Fruit fly (Drosophila melanogaster) whole organism, embryonic: ENCODE data around the gene CG43707.

ENCODE experiments used
- CG1233 ChIP-seq: fragments of 200-800 bp; sonication (Bioruptor generic); optimal IDR thresholded peaks from 4 replicates; lab custom pipeline; 2018; ENCODE audit warnings: missing biosample characterization, mild to moderate bottlenecking, missing genetic modification characterization
- CG12769 ChIP-seq: fragments of 200-800 bp; sonication (Bioruptor generic); optimal IDR thresholded peaks from 2 replicates; lab custom pipeline; 2019; ENCODE audit warnings: missing biosample characterization, mild to moderate bottlenecking, missing genetic modification characterization, moderate library complexity
- CG13287 ChIP-seq: fragments of 200-800 bp; sonication (Bioruptor generic); IDR thresholded peaks from 2 replicates; pipeline ENCODE4 v1.3.6; 2022; ENCODE audit warnings: missing biosample characterization, missing genetic modification characterization; ENCODE audit not compliant: partially characterized antibody
- CG13624 ChIP-seq: fragments of 200-800 bp; sonication (Bioruptor generic); optimal IDR thresholded peaks from 2 replicates; lab custom pipeline; 2016; ENCODE audit warnings: missing biosample characterization, missing genetic modification characterization
- CG13894 ChIP-seq: fragments of 200-800 bp; sonication (Bioruptor generic); optimal IDR thresholded peaks from 3 replicates; lab custom pipeline; 2018; ENCODE audit warnings: missing biosample characterization, mild to moderate bottlenecking, missing genetic modification characterization, moderate library complexity
- CG14441 ChIP-seq: fragments of 200-800 bp; sonication (Bioruptor generic); IDR thresholded peaks from 2 replicates; pipeline ENCODE4 v1.3.6; 2022; ENCODE audit warnings: missing biosample characterization, missing genetic modification characterization
- CG15269 ChIP-seq: fragments of 200-800 bp; sonication (Bioruptor generic); optimal IDR thresholded peaks from 2 replicates; lab custom pipeline; 2018; ENCODE audit warnings: missing biosample characterization, mild to moderate bottlenecking, missing genetic modification characterization, moderate library complexity
- CG16779 ChIP-seq: fragments of 200-800 bp; sonication (Bioruptor generic); IDR thresholded peaks from 2 replicates; pipeline ENCODE4 v1.3.6; 2022; ENCODE audit warnings: missing biosample characterization, missing genetic modification characterization
- CG17385 ChIP-seq: fragments of 200-800 bp; sonication (Bioruptor generic); optimal IDR thresholded peaks from 3 replicates; lab custom pipeline; 2018; ENCODE audit warnings: missing biosample characterization, mild to moderate bottlenecking, missing genetic modification characterization
- CG2120 ChIP-seq: fragments of 200-800 bp; sonication (Bioruptor generic); optimal IDR thresholded peaks from 3 replicates; lab custom pipeline; 2016; ENCODE audit warnings: missing biosample characterization, missing genetic modification characterization
- CG3281 ChIP-seq: fragments of 200-800 bp; sonication (Bioruptor generic); optimal IDR thresholded peaks from 3 replicates; lab custom pipeline; 2017; ENCODE audit warnings: missing biosample characterization, mild to moderate bottlenecking, missing genetic modification characterization
- CG34376 ChIP-seq: fragments of 200-800 bp; sonication (Bioruptor generic); optimal IDR thresholded peaks from 2 replicates; lab custom pipeline; 2018; ENCODE audit warnings: missing biosample characterization, mild to moderate bottlenecking, missing genetic modification characterization
- CG4854 ChIP-seq: fragments of 200-800 bp; sonication (Bioruptor generic); optimal IDR thresholded peaks from 2 replicates; lab custom pipeline; 2016; ENCODE audit warnings: missing biosample characterization, missing genetic modification characterization, inconsistent platforms
- CG6765 ChIP-seq: fragments of 200-800 bp; sonication (Bioruptor generic); optimal IDR thresholded peaks from 3 replicates; lab custom pipeline; 2017; ENCODE audit warnings: missing biosample characterization, mild to moderate bottlenecking, missing genetic modification characterization
- CG6791 ChIP-seq: fragments of 200-800 bp; sonication (Bioruptor generic); IDR thresholded peaks from 3 replicates; pipeline ENCODE4 v1.3.6; 2022; ENCODE audit warnings: missing biosample characterization, missing genetic modification characterization; ENCODE audit not compliant: partially characterized antibody
- CG7987 ChIP-seq: fragments of 200-800 bp; sonication (Bioruptor generic); optimal IDR thresholded peaks from 2 replicates; lab custom pipeline; 2018; ENCODE audit warnings: missing biosample characterization, mild to moderate bottlenecking, missing genetic modification characterization, moderate library complexity
- Drgx ChIP-seq: fragments of 200-800 bp; sonication (Bioruptor generic); IDR thresholded peaks from 2 replicates; pipeline ENCODE4 v1.3.6; 2022; ENCODE audit warnings: missing biosample characterization, missing genetic modification characterization
- H15 ChIP-seq: fragments of 200-800 bp; sonication (Bioruptor generic); IDR thresholded peaks from 3 replicates; pipeline ENCODE4 v1.3.6; 2022; ENCODE audit warnings: missing biosample characterization, missing genetic modification characterization
- Hmr ChIP-seq: fragments of 200-800 bp; sonication (Bioruptor generic); optimal IDR thresholded peaks from 3 replicates; lab custom pipeline; 2017; ENCODE audit warnings: mild to moderate bottlenecking, missing biosample characterization, missing genetic modification reagents, missing genetic modification characterization
- Mad ChIP-seq: fragments of 200-800 bp; sonication (Bioruptor generic); optimal IDR thresholded peaks from 2 replicates; lab custom pipeline; 2016; ENCODE audit warnings: missing biosample characterization, missing genetic modification characterization
- Med ChIP-seq: fragments of 200-800 bp; sonication (Bioruptor generic); peaks from one replicate; lab custom pipeline; 2016; ENCODE audit warnings: missing biosample characterization, missing genetic modification characterization, mild to moderate bottlenecking, inconsistent platforms, moderate library complexity
- Opbp ChIP-seq: fragments of 200-800 bp; sonication (Bioruptor generic); IDR thresholded peaks from 3 replicates; pipeline ENCODE4 v1.3.6; 2022; ENCODE audit warnings: missing biosample characterization, missing genetic modification characterization; ENCODE audit not compliant: partially characterized antibody
- Rfx ChIP-seq: fragments of 200-800 bp; sonication (Bioruptor generic); IDR thresholded peaks from 2 replicates; pipeline ENCODE4 v1.3.6; 2022; ENCODE audit warnings: missing biosample characterization, missing genetic modification characterization
- Scr ChIP-seq: fragments of 200-800 bp; sonication (Bioruptor generic); IDR thresholded peaks from 2 replicates; pipeline ENCODE4 v1.3.6; 2022; ENCODE audit warnings: missing biosample characterization, missing genetic modification characterization; ENCODE audit not compliant: partially characterized antibody
- TFAM ChIP-seq: fragments of 200-800 bp; sonication (Bioruptor generic); optimal IDR thresholded peaks from 2 replicates; lab custom pipeline; 2017; ENCODE audit warnings: missing biosample characterization, missing genetic modification characterization, inconsistent platforms
- Xrp1 ChIP-seq: fragments of 200-800 bp; sonication (Bioruptor generic); IDR thresholded peaks from 2 replicates; pipeline ENCODE4 v1.3.6; 2022; ENCODE audit warnings: missing biosample characterization, missing genetic modification characterization
- YL-1 ChIP-seq: fragments of 200-800 bp; sonication (Bioruptor generic); optimal IDR thresholded peaks from 3 replicates; lab custom pipeline; 2017; ENCODE audit warnings: missing biosample characterization, mild to moderate bottlenecking, missing genetic modification characterization
- abd-A ChIP-seq: fragments of 200-800 bp; sonication (Bioruptor generic); optimal IDR thresholded peaks from 3 replicates; lab custom pipeline; 2019; ENCODE audit warnings: missing biosample characterization, mild to moderate bottlenecking, missing genetic modification characterization, moderate library complexity
- az2 ChIP-seq: fragments of 200-800 bp; sonication (Bioruptor generic); optimal IDR thresholded peaks from 3 replicates; lab custom pipeline; 2016; ENCODE audit warnings: missing biosample characterization, missing genetic modification characterization
- cg ChIP-seq: fragments of 200-800 bp; sonication (Bioruptor generic); optimal IDR thresholded peaks from 3 replicates; lab custom pipeline; 2019; ENCODE audit warnings: missing biosample characterization, mild to moderate bottlenecking, missing genetic modification characterization, moderate library complexity
- chinmo ChIP-seq: fragments of 200-800 bp; sonication (Bioruptor generic); IDR thresholded peaks from 4 replicates; pipeline ENCODE4 v1.3.6; 2022; ENCODE audit warnings: missing biosample characterization, missing genetic modification characterization; ENCODE audit not compliant: partially characterized antibody
- ci ChIP-seq: fragments of 200-800 bp; sonication (Bioruptor generic); IDR thresholded peaks from 3 replicates; pipeline ENCODE4 v1.3.6; 2022; ENCODE audit warnings: missing biosample characterization, missing genetic modification characterization
- corto ChIP-seq: fragments of 200-800 bp; sonication (Bioruptor generic); optimal IDR thresholded peaks from 2 replicates; lab custom pipeline; 2016; ENCODE audit warnings: missing biosample characterization, mild to moderate bottlenecking, missing genetic modification characterization, moderate library complexity
- croc ChIP-seq: fragments of 200-800 bp; sonication (Bioruptor generic); conservative IDR thresholded peaks from 3 replicates; pipeline ENCODE4 v1.3.6; 2022; ENCODE audit warnings: missing biosample characterization, missing genetic modification characterization
- eyg ChIP-seq: fragments of 200-800 bp; sonication (Bioruptor generic); optimal IDR thresholded peaks from 3 replicates; lab custom pipeline; 2016; ENCODE audit warnings: missing biosample characterization, missing genetic modification characterization
- fd102C ChIP-seq: fragments of 200-800 bp; sonication (Bioruptor generic); optimal IDR thresholded peaks from 2 replicates; lab custom pipeline; 2018; ENCODE audit warnings: missing biosample characterization, mild to moderate bottlenecking, missing genetic modification characterization, moderate library complexity
- gfzf ChIP-seq: fragments of 200-800 bp; sonication (Bioruptor generic); optimal IDR thresholded peaks from 2 replicates; lab custom pipeline; 2016; ENCODE audit warnings: missing biosample characterization, mild to moderate bottlenecking, missing genetic modification characterization, moderate library complexity
- gro ChIP-seq: fragments of 200-800 bp; sonication (Bioruptor generic); optimal IDR thresholded peaks from 2 replicates; lab custom pipeline; 2016; ENCODE audit warnings: missing biosample characterization, missing genetic modification characterization
- her ChIP-seq: fragments of 200-800 bp; sonication (Bioruptor generic); optimal IDR thresholded peaks from 2 replicates; lab custom pipeline; 2016; ENCODE audit warnings: missing biosample characterization, missing genetic modification characterization
- hkb ChIP-seq, 2 experiments: fragments of 200-800 bp in 1 of 2; fragments of >200 bp in 1 of 2; sonication (Bioruptor generic) in 1 of 2; IDR thresholded peaks in 1 of 2; optimal IDR thresholded peaks in 1 of 2; 2 replicates each; pipeline versions ENCODE4 v1.3.6 to Lab custom; 2017 to 2022; ENCODE audit warnings: missing biosample characterization in 1 of 2, missing genetic modification characterization in 1 of 2
- kni ChIP-seq: fragments of 200-800 bp; sonication (Bioruptor generic); optimal IDR thresholded peaks from 3 replicates; lab custom pipeline; 2017; ENCODE audit warnings: mild to moderate bottlenecking, missing biosample characterization, missing genetic modification reagents, missing genetic modification characterization
- lab ChIP-seq: fragments of 200-800 bp; sonication (Bioruptor generic); optimal IDR thresholded peaks from 3 replicates; lab custom pipeline; 2017; ENCODE audit warnings: missing biosample characterization, missing genetic modification characterization, mild to moderate bottlenecking, moderate library complexity, missing genetic modification reagents
- lbe ChIP-seq: fragments of 200-800 bp; sonication (Bioruptor generic); optimal IDR thresholded peaks from 2 replicates; lab custom pipeline; 2016; ENCODE audit warnings: missing biosample characterization, mild to moderate bottlenecking, missing genetic modification characterization
- nom ChIP-seq: fragments of 200-800 bp; sonication (Bioruptor generic); optimal IDR thresholded peaks from 2 replicates; lab custom pipeline; 2017; ENCODE audit warnings: missing biosample characterization, missing genetic modification characterization, mild to moderate bottlenecking, moderate library complexity, missing genetic modification reagents
- run ChIP-seq: fragments of 200-800 bp; sonication (Bioruptor generic); optimal IDR thresholded peaks from 3 replicates; lab custom pipeline; 2018; ENCODE audit warnings: missing biosample characterization, mild to moderate bottlenecking, missing genetic modification characterization
- sob ChIP-seq: fragments of 200-800 bp; sonication (Bioruptor generic); IDR thresholded peaks from 2 replicates; pipeline ENCODE4 v1.3.6; 2022; ENCODE audit warnings: missing biosample characterization, missing genetic modification characterization
- sqz ChIP-seq: fragments of 200-800 bp; sonication (Bioruptor generic); optimal IDR thresholded peaks from 3 replicates; lab custom pipeline; 2018; ENCODE audit warnings: missing biosample characterization, mild to moderate bottlenecking, missing genetic modification characterization
- vnd ChIP-seq: fragments of 200-800 bp; sonication (Bioruptor generic); IDR thresholded peaks from 3 replicates; pipeline ENCODE4 v1.3.6; 2022; ENCODE audit warnings: missing biosample characterization, missing genetic modification characterization; ENCODE audit not compliant: partially characterized antibody
- yki ChIP-seq: fragments of >200 bp; optimal IDR thresholded peaks from 3 replicates; lab custom pipeline; 2018

The CG43707 gene

DNA sequence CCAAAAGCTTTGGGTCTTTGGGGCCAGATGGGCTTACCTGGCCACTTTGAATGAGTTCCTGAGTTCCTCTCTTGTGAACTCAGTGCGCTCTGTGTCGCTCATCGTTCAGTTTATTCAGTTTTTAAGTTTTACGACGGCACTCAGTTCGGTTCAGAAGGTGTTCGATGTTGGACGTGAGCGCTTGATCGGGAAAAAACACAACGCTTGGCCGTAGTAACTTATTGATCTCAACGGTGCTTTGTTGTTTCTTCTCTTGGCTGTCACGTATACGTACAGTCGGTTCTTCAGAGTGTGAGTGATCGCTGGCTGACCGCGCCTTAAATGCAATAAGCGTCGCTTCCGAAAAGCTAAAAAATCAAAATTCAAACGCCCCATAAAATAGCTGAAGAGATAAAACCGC, 30.0 kb downstream of the CG43707 start, which contains the start of gene bark (continued):
- TF ChIP-seq run (tag; lab: Kevin White, UChicago): no peak
- TF ChIP-seq eyg: no peak
- peak; percentile 83 for TF ChIP-seq lbe (GFP tag; lab: Kevin White, UChicago)
- no peak for TF ChIP-seq vnd
- peak; percentile 45 for TF ChIP-seq yki (lab: Kevin White, UChicago)
- TF ChIP-seq gro: peak; percentile 18
- TF ChIP-seq gfzf (GFP tag; lab: Kevin White, UChicago): no peak
- TF ChIP-seq Hmr (GFP tag; lab: Kevin White, UChicago): peak; percentile 12
- TF ChIP-seq H15: no peak
- no peak for TF ChIP-seq Mad (GFP tag; lab: Kevin White, UChicago)
- peak; percentile 21; the same call in 1 of the 2 replicates for TF ChIP-seq Scr (GFP tag; lab: Robert Waterston, UW)
- TF ChIP-seq her: peak; percentile 13
- TF ChIP-seq CG4854 (GFP tag; lab: Kevin White, UChicago): no peak
- TF ChIP-seq CG14441: 0 out of 2 replicates have a peak, but pooled peaks have one; percentile 31
- TF ChIP-seq az2: no peak
- peak; percentile 76 for TF ChIP-seq Med (GFP tag; lab: Kevin White, UChicago)
- TF ChIP-seq TFAM: no peak
- TF ChIP-seq sqz (GFP tag; lab: Kevin White, UChicago): peak; percentile 64
- TF ChIP-seq CG12769: no peak
- TF ChIP-seq CG17385 (GFP tag; lab: Kevin White, UChicago): peak; percentile 27
- TF ChIP-seq YL-1 (GFP tag; lab: Kevin White, UChicago): no peak
- TF ChIP-seq hkb (optimal IDR thresholded peaks at IDR 0.05; lab: Kevin White, UChicago): no peak
- peak; percentile 42; the same call in 1 of the 2 replicates for TF ChIP-seq hkb (GFP tag; IDR thresholded peaks at IDR 0.05; lab: Robert Waterston, UW)
- no peak for TF ChIP-seq CG16779 (GFP tag; lab: Robert Waterston, UW)
- no peak for TF ChIP-seq corto (GFP tag; lab: Kevin White, UChicago)
- TF ChIP-seq Rfx (GFP tag; lab: Robert Waterston, UW): peak; percentile 21; the same call in 1 of the 2 replicates
- TF ChIP-seq fd102C (GFP tag; lab: Kevin White, UChicago): no peak
- peak; percentile 30 for TF ChIP-seq CG3281
- TF ChIP-seq CG1233: peak; percentile 1
- peak; percentile 26; the same call in 1 of the 2 replicates for TF ChIP-seq Xrp1 (GFP tag; lab: Robert Waterston, UW)
- TF ChIP-seq sob (GFP tag; lab: Robert Waterston, UW): peak; percentile 49
- TF ChIP-seq Drgx: peak; percentile 48
- peak; percentile 93; the same call in 3 of the 4 replicates for TF ChIP-seq chinmo
- TF ChIP-seq CG13287 (GFP tag; lab: Robert Waterston, UW): peak; percentile 54
- TF ChIP-seq CG15269: peak; percentile 13
- TF ChIP-seq kni (GFP tag; lab: Kevin White, UChicago): peak; percentile 16
- TF ChIP-seq CG6791 (GFP tag; lab: Robert Waterston, UW): peak; percentile 40; the same call in 1 of the 3 replicates
- peak; percentile 27; the same call in 1 of the 3 replicates for TF ChIP-seq Opbp (GFP tag; lab: Robert Waterston, UW)
- TF ChIP-seq cg (GFP tag; lab: Kevin White, UChicago): peak; percentile 72
- peak; percentile 2 for TF ChIP-seq abd-A (tag; lab: Kevin White, UChicago)
- peak; percentile 27 for TF ChIP-seq CG13624 (GFP tag; lab: Kevin White, UChicago)
- TF ChIP-seq ci: peak; percentile 56; the same call in 2 of the 3 replicates
- peak; percentile 25 for TF ChIP-seq CG7987 (GFP tag; lab: Kevin White, UChicago)
- TF ChIP-seq CG34376: peak; percentile 52
- TF ChIP-seq nom: peak; percentile 63
- peak; percentile 13 for TF ChIP-seq CG2120
- TF ChIP-seq CG13894: peak; percentile 36
- TF ChIP-seq croc (GFP tag; lab: Robert Waterston, UW): no peak
- no peak for TF ChIP-seq CG6765 (GFP tag; lab: Kevin White, UChicago)
- TF ChIP-seq lab (GFP tag; lab: Kevin White, UChicago): peak; percentile 41
